Worm (Caenorhabditis elegans) whole organism, L4/young adult: ENCODE measurements around the gene col-130.
"Not testable (repeated sequence)": the region's sequence is repeated elsewhere in the genome, so short reads cannot be mapped to it uniquely, and the experiment has no call there.

Experiments
- W03F9.2 ChIP-seq: fragments of 150-350 bp; optimal IDR thresholded peaks from 2 replicates; lab custom pipeline; 2014; ENCODE audit warnings: missing biosample characterization, missing genetic modification characterization
- dao-5 ChIP-seq: sonication (generic microtip); optimal IDR thresholded peaks from 2 replicates; lab custom pipeline; 2016; ENCODE audit warnings: missing genotype, missing genetic modification characterization, moderate library complexity, missing compliant biosample characterization
- him-1 ChIP-seq: sonication (generic microtip); optimal IDR thresholded peaks from 2 replicates; lab custom pipeline; 2016; ENCODE audit warnings: missing genotype, missing genetic modification reagents, missing genetic modification characterization, missing compliant biosample characterization

col-130 gene

DNA sequence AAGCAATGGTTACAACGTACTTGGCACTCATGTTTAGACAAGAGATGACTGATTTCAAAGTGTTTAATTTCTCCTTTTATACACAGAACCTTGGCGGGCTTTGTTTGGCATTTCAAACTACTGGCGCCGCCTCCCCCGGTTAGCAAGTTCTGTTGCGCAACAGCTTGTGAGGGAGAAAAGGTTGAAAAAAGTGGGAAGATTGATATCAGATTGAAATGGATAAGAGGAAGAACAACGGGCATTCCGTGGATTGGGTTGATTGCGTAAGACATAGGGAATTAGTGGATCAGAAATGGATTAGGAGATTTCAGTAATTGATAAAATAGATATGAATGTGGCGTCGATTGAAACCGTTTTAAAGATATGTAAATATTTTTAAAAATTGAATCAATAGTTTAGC lies at the start of gene col-130:
col-130 (minus strand) TSS at position 50 of the 400 bp plus-strand sequence.
- TF ChIP-seq him-1 (tag; lab: Kevin White, UChicago) (no peak), dao-5 (tag; lab: Kevin White, UChicago) (no peak), W03F9.2 (tag; lab: Kevin White, UChicago) (no peak)

DNA sequence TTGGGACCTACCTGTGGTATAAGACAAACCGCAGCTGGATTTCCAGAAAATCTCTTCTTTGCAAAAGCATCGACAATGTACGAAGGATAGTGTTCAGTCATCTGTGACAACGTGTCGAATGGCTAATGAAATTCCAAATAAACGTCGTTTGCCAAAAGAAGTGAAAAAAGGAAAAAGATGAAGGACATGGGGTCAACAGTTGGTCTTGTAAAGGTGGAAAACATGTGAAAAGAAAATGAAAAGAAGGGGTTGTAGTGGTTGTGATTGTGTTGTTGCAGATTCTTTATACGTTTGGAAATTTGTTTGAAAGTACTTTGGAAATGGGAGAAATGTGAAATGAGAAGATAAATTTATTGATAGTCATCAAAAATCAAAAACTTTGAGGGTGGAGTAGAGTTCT lies 48.6 kb upstream of the col-130 start, which contains the start of gene T04A11.1:
T04A11.1 (minus strand) TSS at position 101 of the 400 bp plus-strand sequence.
- not testable (repeated sequence) for TF ChIP-seq W03F9.2, dao-5, him-1 (tag; lab: Kevin White, UChicago)

DNA sequence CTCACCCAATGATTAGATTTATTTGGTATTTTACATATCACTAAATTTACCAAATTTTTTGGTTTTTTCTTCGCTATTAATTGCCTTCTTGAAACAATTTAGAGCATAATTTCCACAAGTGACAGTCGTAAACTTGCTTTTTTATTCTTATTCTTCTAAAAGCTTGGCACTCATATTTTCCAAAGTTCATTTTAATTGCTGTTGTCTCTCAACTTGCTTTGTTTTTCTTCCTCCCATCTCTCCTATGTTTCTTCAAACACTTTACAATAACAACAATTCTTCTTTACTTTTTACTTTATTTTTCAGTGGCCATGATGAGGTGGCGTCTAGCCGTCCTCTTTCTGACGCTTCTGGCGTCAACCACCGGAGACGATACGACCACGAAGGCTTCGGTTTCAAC lies 40.0 kb upstream of the col-130 start, which contains the start of gene igdb-2:
igdb-2 (plus strand) TSS at position 301 of the 400 bp plus-strand sequence.
- TF ChIP-seq W03F9.2 (tag; lab: Kevin White, UChicago): no peak
- TF ChIP-seq him-1 (tag; lab: Kevin White, UChicago): no peak
- TF ChIP-seq dao-5 (tag; lab: Kevin White, UChicago): no peak

DNA sequence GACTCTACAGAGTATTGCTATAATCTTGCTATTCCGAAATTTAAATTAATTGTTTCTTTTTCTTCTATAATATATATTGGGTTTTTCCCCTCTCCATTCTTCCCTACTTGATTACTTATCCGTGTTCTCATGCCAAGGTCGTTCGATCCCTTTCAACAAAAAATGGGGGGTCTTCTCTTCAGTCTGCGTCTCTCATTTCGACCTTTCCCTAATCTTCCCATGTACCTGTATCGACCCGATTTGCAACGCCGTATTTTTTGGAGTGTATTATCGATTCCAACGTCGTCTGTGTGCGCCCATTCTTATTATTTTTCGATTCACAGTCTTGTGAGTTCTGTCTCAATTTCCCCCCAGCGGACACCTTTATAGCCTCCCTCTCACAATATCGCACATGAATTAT lies 39.4 kb upstream of the col-130 start:
- TF ChIP-seq dao-5 (tag; lab: Kevin White, UChicago) (no peak), W03F9.2 (tag; lab: Kevin White, UChicago) (no peak), him-1 (tag; lab: Kevin White, UChicago) (no peak)

DNA sequence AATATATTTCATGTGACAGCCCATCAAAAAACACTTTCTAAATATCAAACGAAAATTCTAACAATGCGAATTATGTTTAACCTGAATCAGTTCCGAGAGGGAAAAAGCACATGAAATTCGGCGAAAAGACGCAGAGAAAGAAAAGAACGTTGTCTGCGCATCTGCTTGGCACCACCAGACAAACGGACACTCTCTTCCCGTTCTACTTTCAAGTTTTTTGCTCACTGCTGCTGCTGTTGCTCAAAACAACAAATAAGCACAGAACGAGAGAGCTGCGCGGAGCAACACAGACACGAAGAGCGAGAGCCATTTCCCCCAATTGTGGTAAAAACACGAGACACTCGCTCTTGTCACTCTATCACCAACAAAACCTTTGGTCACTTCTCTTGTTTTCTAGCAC lies 36.5 kb upstream of the col-130 start:
- TF ChIP-seq W03F9.2 (tag; lab: Kevin White, UChicago) (no peak), dao-5 (tag; lab: Kevin White, UChicago) (no peak), him-1 (tag; lab: Kevin White, UChicago) (no peak)

DNA sequence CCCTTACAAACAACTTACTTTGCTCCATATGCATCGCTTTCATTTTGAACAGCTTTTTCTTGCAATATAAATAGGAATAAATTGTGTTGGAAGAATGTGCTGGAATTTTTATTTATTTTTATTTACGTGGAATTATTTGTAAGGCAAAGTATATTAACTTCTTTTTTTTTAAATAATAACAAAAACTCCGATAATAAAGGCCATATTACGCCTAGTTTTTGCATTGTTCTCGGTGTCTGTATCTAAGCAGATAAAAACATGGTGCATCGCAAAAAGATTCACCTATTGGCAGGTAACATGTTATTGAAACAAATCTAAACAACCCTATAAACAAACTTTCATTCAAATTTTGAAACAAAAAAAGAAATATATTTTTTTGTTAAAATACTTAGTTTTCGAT lies 35.1 kb upstream of the col-130 start, which contains the start of gene C25G4.8:
C25G4.8 (minus strand) TSS at position 101 of the 400 bp plus-strand sequence.
- TF ChIP-seq dao-5 (tag; lab: Kevin White, UChicago) (no peak), W03F9.2 (tag; lab: Kevin White, UChicago) (no peak), him-1 (tag; lab: Kevin White, UChicago) (no peak)

DNA sequence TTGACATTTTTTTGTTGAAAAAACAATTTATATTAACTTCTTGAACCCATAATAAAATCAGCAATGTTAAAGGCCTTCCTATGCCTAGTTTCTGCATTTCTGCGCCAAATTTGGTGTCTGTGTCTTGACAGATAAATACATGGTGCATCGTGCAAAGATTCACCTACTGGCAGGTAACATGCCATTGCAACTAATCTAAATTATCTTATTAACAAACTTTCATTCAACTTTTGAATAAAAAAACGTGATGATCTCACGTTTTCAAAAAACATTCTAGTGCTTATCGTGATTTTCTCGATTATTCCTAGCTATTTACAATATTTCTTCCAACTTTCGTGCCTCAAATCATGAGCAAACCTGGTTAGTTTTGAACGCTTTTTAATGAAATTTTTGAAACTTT lies 28.3 kb upstream of the col-130 start, which contains the start of gene C25G4.7:
C25G4.7 (plus strand) TSS at position 301 of the 400 bp plus-strand sequence.
- TF ChIP-seq W03F9.2 (tag; lab: Kevin White, UChicago): no peak
- no peak for TF ChIP-seq him-1 (tag; lab: Kevin White, UChicago)
- no peak for TF ChIP-seq dao-5 (tag; lab: Kevin White, UChicago)

DNA sequence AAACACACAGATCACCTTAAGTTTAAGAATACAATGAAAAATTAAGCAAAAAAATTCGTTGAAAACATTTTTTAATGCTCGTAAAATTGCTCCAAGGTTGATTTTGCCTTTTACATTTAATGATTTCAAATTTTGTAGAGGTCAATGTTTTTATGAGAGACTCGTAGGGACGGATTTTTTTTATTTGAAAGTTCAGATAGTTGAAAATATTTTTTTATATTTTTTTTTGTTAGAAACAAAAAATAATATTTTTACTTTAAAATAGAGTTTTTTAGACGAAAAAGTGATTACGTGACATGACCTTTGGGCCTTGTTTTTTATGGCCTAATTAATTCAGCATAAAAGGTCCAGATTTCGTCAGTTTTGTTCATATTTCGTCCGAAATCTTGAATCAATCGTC lies 26.4 kb upstream of the col-130 start, which contains the start of gene smz-1:
smz-1 (plus strand) TSS at position 301 of the 400 bp plus-strand sequence.
- TF ChIP-seq dao-5 (tag; lab: Kevin White, UChicago) (no peak), W03F9.2 (tag; lab: Kevin White, UChicago) (no peak)

DNA sequence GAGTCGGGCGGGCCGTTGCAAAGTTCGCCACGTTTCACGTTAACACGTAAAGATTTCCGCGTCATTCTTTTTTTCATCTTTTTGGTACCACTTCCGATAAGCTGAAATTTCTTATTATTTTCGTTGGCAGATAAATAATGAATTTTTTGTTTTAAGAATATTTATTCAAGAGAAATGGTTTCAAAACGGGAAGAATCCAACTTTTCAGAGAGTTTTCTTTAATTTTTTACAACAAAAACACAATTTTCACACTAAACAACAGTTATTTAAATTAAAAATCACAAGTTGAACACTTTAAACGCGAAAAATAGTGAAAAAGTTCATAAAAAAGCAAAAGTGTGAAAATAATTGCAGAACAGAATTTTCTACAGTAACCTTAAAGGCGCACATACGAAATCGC lies 25.8 kb upstream of the col-130 start, which contains the start of gene spe-44:
spe-44 (minus strand) TSS at position 101 of the 400 bp plus-strand sequence.
- TF ChIP-seq dao-5 (tag; lab: Kevin White, UChicago) (no peak), him-1 (tag; lab: Kevin White, UChicago) (no peak), W03F9.2 (tag; lab: Kevin White, UChicago) (no peak)

DNA sequence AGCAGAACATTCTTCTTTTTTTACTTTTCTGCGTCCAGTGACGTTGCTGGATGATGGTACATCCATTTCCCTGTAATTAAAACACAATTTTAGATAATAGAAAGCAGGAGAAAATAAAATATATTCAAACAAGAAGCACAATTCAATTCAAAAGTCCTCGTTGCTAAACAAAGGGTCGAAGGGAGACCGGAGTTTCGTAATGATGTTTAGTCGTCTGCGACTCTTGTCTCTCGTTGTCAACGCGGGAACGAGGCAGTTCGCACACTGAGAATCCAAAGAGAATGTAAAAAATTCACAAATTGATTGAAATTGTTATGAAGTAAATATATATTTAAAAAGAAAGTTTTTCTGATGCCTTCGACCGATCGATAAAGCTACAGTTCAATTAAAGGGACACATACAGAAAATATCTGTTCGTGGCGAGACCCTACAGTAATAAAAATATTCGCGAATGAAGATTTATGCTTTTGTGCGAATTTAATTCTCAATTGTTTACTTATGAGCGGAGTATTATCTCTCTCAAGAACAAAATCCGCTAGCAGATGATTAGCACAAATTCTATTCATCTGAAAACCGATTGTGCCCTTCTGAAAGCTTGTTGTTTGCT lies 23.0 kb upstream of the col-130 start, which contains the start of gene dpy-26:
dpy-26 (minus strand) TSS at position 111 of the 607 bp plus-strand sequence.
- TF ChIP-seq dao-5 (tag; lab: Kevin White, UChicago) (no peak), W03F9.2 (tag; lab: Kevin White, UChicago) (peak; percentile 7)

DNA sequence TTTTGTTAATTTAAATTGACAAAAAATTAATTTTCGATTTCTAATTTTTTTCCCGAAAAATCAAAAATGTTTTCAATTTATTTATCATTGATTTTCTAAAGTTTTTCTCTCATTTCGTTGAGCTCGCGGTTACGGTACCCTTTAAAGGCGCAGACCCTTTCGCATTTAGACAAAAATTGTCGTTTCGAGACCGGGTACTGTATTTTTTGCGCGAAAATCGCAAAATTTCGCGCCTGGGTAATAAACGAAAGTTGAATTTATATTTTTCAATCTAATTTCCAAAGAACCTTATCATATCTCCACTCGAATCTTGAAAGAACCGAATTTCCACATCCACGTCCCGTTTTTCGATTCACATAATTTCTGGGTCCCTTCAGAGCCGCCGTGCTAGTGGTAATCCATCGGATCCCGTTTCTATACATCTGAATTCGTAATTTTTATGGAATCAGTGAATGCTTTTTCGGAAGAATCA lies 17.2 kb upstream of the col-130 start, which contains the start of gene C25G4.3:
C25G4.3 (minus strand) TSS at position 422 of the 472 bp plus-strand sequence.
- TF ChIP-seq him-1 (tag; lab: Kevin White, UChicago) (no peak), W03F9.2 (tag; lab: Kevin White, UChicago) (no peak), dao-5 (tag; lab: Kevin White, UChicago) (no peak)

DNA sequence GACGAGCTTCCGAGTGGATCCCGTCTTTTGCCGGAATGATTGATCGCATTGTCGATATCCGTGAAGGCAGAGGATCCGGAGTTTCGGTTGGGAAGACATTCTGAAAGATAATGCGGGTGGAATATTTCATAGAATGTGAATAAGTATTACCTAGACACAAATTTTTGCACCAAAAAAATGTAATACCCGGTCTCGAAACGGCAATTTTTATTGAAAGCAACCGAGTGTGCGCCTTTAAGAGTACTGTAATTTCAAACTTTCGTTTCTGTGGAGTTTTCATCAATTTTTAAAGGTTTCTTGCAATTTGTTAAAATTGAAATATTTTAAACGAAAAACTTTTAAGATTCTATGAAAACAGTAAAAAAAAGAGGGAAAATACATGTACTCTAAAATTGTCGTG lies 15.6 kb upstream of the col-130 start, which contains the start of gene C25G4.2:
C25G4.2 (minus strand) TSS at position 100 of the 400 bp plus-strand sequence.
- TF ChIP-seq him-1 (tag; lab: Kevin White, UChicago) (no peak), dao-5 (tag; lab: Kevin White, UChicago) (no peak), W03F9.2 (tag; lab: Kevin White, UChicago) (no peak)

DNA sequence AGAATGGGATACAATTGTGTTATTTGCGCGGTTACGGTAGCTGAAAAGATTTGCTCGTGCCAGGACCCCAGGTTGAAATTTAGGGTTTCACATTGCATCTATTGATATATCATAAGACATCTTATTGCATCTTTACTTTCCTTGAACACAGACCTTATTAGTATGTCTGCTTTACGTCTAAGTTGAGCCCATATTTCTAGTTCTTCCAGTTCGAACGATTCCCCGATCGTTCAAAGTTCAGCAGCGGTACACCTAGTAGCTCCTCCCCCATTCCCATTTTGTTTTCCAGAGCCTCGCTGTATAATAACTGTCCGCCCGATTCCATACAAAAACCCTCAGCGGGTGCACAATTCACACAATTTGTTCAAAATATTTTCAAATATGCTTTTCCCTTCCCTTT lies 13.4 kb upstream of the col-130 start, which contains the start of gene C25G4.17:
C25G4.17 (plus strand) TSS at position 301 of the 400 bp plus-strand sequence.
- TF ChIP-seq W03F9.2 (tag; lab: Kevin White, UChicago) (no peak), dao-5 (tag; lab: Kevin White, UChicago) (no peak), him-1 (tag; lab: Kevin White, UChicago) (no peak)
